Worm (Caenorhabditis elegans) whole organism, L4/young adult: Measurements from ENCODE around the gene C27F2.9.

Source experiments
- W03F9.2 ChIP-seq: fragments of 150-350 bp; optimal IDR thresholded peaks from 2 replicates; lab custom pipeline; 2014; ENCODE audit warnings: missing biosample characterization, missing genetic modification characterization
- dao-5 ChIP-seq: sonication (generic microtip); optimal IDR thresholded peaks from 2 replicates; lab custom pipeline; 2016; ENCODE audit warnings: missing genotype, missing genetic modification characterization, moderate library complexity, missing compliant biosample characterization

DNA sequence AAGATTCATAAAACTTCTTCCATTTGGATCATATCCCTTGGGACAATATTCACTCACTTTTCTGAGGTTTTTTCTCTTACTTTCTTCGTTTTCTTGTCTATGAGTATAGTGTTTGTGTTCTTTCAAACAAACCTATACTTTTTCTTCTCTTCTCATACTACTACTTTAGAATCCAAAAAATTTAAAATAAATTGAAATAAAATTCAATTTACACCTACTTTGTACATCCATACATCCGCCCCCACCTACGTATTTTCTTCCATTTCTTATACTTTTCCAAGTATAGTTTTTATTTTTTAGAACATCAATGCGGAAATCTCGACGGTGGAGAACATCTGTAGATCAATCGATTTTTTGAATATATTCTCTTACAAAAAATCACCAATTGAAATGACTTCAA lies 2.4 kb upstream of the C27F2.9 start, which contains the start of gene nca-2:
- TF ChIP-seq dao-5 (tag; lab: Kevin White, UChicago) (no peak), W03F9.2 (no peak)
